Fruit fly (Drosophila melanogaster): ENCODE results near the gene raskol.
A peak's percentile ranks its signal among the peaks of the same experiment; 100 is the strongest.

Gene raskol

dm6 chrX:17697703-17698145 is 12.2 kb upstream of the raskol start:
- no peak for TF ChIP-seq CG8478 (optimal IDR thresholded peaks at IDR 0.05)
- TF ChIP-seq CTCF (optimal IDR thresholded peaks at IDR 0.05), result peak; percentile 69 to 83

DNA sequence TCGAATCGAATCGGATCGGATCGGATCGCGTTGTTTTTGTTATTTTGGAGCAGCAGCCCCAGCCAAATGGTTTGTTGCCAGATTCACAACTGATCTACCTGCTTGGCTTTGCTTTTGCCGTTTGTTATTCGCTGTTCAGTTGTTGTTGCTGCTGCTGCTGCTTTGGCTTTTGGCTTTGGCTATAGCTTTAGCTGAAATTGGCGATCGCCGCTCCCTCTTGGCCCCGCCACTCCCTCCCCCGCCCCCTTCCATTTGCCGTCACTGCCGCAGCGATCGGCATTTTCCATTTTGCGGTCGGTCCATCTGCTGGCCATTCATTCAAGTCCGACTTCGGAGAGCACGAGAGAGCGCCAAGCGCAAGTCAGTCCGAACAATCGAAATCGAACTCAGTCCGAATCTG is 11.5 kb upstream of the raskol start, which contains the start of gene chas:
Gene chas, minus strand, starts transcription at position 295 of the 400 bp plus-strand sequence.
- TF ChIP-seq CG8478 (optimal IDR thresholded peaks at IDR 0.05), result no peak
- TF ChIP-seq CTCF (optimal IDR thresholded peaks at IDR 0.05), result no peak

- TF ChIP-seq CTCF (optimal IDR thresholded peaks at IDR 0.05) (no peak), CG8478 (optimal IDR thresholded peaks at IDR 0.05) (no peak)
These were observed 11.0 kb upstream of the raskol start for dm6 chrX:17698864-17699504.

- TF ChIP-seq CG8478 (optimal IDR thresholded peaks at IDR 0.05), result no peak
- no peak for TF ChIP-seq CTCF (optimal IDR thresholded peaks at IDR 0.05)
These were observed 7.0 kb upstream of the raskol start, which contains the start of the genes CG8188 and par-6 for dm6 chrX:17702738-17703570. CG8188 (minus strand) TSS chrX:17703024. par-6 (plus strand) TSS chrX:17703352.

DNA sequence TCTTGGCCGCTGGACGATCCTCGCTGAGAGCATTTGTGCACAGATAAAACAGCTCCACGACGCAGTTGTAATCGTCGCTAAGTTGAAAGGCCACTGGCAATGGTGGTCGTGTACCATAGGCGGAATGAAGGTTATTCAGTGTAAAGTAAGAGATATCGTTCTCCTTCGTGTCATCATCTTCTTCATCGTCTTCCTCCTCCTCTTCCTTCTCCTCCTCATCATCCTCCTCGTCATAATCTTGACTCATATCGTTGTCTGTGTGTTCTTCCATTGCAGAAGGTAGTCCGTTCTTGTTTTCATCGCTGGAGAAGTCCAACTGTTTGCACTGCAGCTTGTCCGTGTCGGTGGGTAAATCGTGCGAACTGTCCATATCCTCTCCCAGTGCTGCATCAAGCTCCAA is 2.3 kb upstream of the raskol start:
- TF ChIP-seq CG8478 (optimal IDR thresholded peaks at IDR 0.05) (no peak), CTCF (optimal IDR thresholded peaks at IDR 0.05) (no peak)

dm6 chrX:17708843-17709242 is 1.1 kb upstream of the raskol start:
- TF ChIP-seq CG8478 (optimal IDR thresholded peaks at IDR 0.05), result no peak
- TF ChIP-seq CTCF (optimal IDR thresholded peaks at IDR 0.05), result no peak

DNA sequence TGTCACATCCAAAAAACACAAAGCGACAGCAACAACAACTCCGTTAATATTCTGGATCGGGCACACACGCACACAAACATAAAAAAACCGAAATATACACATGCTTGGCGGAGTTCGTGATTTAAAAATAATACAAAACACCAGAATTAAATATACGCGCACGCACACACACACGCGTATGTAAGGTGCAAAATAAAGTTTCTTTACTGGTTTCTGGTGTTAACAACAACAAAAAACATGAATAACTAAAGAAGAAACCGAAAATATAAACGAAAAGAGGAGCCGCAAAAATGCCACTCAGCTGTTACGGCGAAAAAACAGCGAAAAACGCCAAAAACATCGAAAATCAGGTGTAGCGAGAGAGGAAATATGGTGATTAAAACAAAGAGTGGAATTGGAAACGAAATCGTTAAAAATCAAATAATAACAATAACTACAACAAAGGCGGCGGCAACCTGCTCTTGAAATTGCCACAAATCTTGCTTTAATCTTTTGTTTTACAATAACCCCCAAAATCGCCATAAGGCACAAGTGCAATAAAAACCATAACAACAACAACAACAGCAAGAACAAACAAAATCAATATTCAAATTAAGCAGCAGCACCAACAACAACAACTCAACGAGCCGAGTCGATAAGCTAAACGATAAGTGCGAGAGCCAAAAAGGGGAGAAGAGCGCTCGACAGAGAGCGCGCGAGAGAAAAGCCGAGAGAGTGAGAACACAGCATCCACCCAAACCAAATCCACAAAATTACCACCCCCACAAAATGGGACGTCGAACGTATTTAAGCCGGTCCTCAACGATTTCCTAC is 535 bp downstream of the raskol start:
- TF ChIP-seq CTCF (optimal IDR thresholded peaks at IDR 0.05), result no peak
- no peak for TF ChIP-seq CG8478 (optimal IDR thresholded peaks at IDR 0.05)

- no peak for TF ChIP-seq CTCF (optimal IDR thresholded peaks at IDR 0.05)
- no peak for TF ChIP-seq CG8478 (optimal IDR thresholded peaks at IDR 0.05)
These were observed 2.0 kb downstream of the raskol start for dm6 chrX:17711916-17712315.

DNA sequence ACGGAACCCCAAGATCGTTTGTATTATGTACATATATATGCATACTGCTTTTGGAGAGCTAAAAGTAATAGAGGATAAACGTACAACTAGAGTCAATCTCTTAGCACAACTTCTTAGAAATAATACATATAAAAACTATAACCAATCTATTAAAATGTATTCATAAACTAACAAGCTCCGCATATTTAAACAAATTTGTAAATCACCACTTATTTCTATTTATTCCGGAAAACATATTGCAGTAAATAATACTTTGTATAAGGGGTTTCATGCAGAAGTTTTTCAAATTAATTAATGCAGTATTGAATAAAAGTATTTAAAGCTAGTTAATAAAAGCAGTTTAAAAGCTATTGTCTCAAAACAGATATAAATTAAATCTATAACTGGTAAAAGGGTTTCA is 2.5 kb downstream of the raskol start:
- TF ChIP-seq CTCF (optimal IDR thresholded peaks at IDR 0.05), result no peak
- no peak for TF ChIP-seq CG8478 (optimal IDR thresholded peaks at IDR 0.05)

DNA sequence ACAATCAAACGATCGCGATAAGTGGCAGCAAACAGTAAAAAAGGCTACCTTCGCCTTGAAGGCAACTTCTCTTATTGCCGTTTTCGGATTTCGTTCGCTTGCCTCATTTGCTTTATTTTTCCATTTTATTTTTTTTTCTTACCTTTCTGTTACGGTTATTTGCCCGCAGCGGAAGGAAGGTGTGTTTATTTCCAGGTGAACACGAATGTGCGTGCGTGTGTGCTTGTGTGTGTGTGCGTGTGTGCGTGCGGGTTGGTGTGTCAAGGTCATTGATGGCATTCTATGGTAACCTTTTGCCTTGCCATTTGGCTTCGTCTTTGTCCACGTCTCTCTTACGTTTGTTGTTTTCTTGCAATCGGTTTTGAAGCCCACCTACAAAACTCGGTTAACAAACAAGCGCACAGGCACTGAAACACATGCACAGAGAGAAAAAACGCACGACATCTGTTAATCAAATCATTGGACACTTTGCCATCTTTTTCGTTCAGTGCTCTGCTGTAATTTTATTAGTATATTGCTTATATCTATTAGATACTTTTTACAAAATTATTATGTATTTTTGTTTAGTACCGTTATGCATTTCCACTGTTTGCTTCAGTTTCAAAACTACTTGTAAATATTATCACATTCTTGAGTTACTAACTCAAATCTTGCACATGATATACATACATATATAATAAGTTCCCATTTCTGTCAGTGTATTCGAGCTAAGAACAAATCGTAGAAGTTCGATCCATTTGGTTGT is 3.2 kb downstream of the raskol start:
- TF ChIP-seq CG8478 (optimal IDR thresholded peaks at IDR 0.05) (no peak), CTCF (optimal IDR thresholded peaks at IDR 0.05) (no peak)

DNA sequence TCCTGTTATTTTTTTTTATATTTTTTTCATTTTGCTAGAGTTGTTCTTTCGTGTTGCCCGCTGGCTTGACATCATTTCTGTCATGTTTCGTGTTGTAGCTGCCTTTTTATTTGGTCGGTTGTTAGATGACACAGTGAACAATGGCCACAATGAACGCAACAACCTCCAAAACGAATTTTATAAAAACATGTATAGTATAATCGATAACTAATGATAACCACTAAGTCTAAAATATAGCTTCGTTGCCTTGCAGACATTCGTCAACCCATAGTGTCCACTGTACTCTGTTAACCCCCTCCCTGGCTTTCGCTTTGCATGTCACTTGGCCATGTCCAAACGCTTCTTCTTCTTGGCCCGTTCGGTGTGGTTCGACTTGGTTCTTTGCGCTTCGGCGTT is 3.8 kb downstream of the raskol start:
- TF ChIP-seq CTCF (optimal IDR thresholded peaks at IDR 0.05), result no peak
- no peak for TF ChIP-seq CG8478 (optimal IDR thresholded peaks at IDR 0.05)

- no peak for TF ChIP-seq CG8478 (optimal IDR thresholded peaks at IDR 0.05)
- no peak for TF ChIP-seq CTCF (optimal IDR thresholded peaks at IDR 0.05)
These were observed 5.0 kb downstream of the raskol start for dm6 chrX:17714976-17715375.

DNA sequence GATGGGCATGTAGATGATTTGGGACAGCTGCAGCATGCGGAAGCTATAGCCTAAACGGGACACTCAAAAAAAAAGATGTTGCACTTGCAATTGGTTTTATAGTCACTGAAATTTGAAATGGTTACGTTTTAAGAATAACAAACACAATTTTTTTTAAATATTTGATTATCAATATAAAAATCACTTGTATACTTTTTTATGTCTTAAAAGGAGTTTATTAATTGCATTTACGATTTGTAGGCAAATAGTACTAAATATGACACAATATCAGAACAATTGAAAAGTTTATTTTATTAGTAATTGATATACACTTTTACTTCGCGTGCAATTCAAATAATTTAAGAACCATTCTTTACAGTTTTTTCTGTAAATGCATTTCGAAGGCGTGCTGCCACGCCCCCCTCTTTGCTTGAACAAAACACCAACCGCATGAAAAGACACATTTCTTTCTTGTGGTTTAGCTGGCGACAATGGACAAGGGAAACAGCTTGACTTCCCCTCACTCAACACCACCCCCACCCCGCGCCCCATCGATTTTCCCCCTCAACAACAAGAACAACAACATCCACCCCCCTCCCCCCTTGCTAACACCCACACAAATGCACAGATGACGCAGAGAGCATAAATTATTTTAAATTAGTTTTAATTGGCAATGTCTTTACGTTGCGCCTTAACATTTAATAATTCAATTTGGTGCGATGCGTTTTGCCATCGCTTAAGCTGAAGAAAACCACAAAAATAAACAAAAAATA is 7.0 kb downstream of the raskol start:
- TF ChIP-seq CG8478 (optimal IDR thresholded peaks at IDR 0.05), result no peak

DNA sequence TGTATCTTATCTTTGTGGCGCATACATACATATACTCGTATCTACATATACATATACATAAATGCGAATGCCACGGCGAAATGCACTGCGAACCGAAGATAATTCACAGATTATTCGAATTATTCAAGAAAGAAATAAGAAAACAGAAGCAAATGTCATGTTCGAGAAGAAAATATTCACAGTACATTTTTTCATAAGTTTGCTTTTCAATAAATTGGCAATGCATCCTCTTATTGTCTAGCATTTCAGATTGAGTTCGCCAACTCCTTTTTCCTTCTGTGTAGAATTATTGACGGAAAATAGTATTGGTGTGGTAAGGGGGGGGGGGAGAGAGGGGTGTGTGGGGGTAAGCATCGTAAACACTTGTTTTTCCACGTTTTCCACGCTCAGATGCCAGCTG is 8.5 kb downstream of the raskol start:
- TF ChIP-seq CTCF (optimal IDR thresholded peaks at IDR 0.05) (no peak), CG8478 (optimal IDR thresholded peaks at IDR 0.05) (no peak)
